Fruit fly (Drosophila melanogaster) whole organism, embryonic: ENCODE results near the gene CG44006.

Experiments used
- Antp ChIP-seq: fragments of 200-800 bp; sonication (Bioruptor generic); optimal IDR thresholded peaks from 3 replicates; lab custom pipeline; 2016; ENCODE audit warnings: missing biosample characterization, missing genetic modification characterization
- Bdp1 ChIP-seq: fragments of 200-800 bp; sonication (Bioruptor generic); optimal IDR thresholded peaks from 3 replicates; lab custom pipeline; 2016; ENCODE audit warnings: missing biosample characterization, missing genetic modification characterization
- CG12071 ChIP-seq: fragments of 200-800 bp; sonication (Bioruptor generic); optimal IDR thresholded peaks from 3 replicates; lab custom pipeline; 2018; ENCODE audit warnings: missing biosample characterization, mild to moderate bottlenecking, missing genetic modification characterization
- CG12942 ChIP-seq: fragments of 200-800 bp; sonication (Bioruptor generic); optimal IDR thresholded peaks from 3 replicates; lab custom pipeline; 2016; ENCODE audit warnings: missing biosample characterization, missing genetic modification characterization
- CG14014 ChIP-seq: fragments of 200-800 bp; sonication (Bioruptor generic); IDR thresholded peaks from 2 replicates; pipeline ENCODE4 v1.3.6; 2022; ENCODE audit warnings: missing biosample characterization, missing genetic modification characterization
- CG15011 ChIP-seq: fragments of 200-800 bp; sonication (Bioruptor generic); optimal IDR thresholded peaks from 3 replicates; lab custom pipeline; 2018; ENCODE audit warnings: missing biosample characterization, mild to moderate bottlenecking, missing genetic modification characterization
- CG1603 ChIP-seq: fragments of 200-800 bp; sonication (Bioruptor generic); optimal IDR thresholded peaks from 2 replicates; lab custom pipeline; 2019; ENCODE audit warnings: missing biosample characterization, mild to moderate bottlenecking, missing genetic modification characterization, moderate library complexity
- CG17568 ChIP-seq: fragments of 200-800 bp; sonication (Bioruptor generic); optimal IDR thresholded peaks from 2 replicates; lab custom pipeline; 2018; ENCODE audit warnings: missing biosample characterization, mild to moderate bottlenecking, missing genetic modification characterization, moderate library complexity
- CG17829 ChIP-seq: fragments of 200-800 bp; optimal IDR thresholded peaks from 2 replicates; lab custom pipeline; 2019; ENCODE audit warnings: missing biosample characterization, mild to moderate bottlenecking, missing genetic modification characterization, moderate library complexity
- CG18262 ChIP-seq: fragments of 200-800 bp; optimal IDR thresholded peaks from 3 replicates; lab custom pipeline; 2019; ENCODE audit warnings: missing biosample characterization, mild to moderate bottlenecking, missing genetic modification characterization, moderate library complexity
- CG18599 ChIP-seq: fragments of 200-800 bp; sonication (Bioruptor generic); optimal IDR thresholded peaks from 3 replicates; lab custom pipeline; 2017; ENCODE audit warnings: missing biosample characterization, missing genetic modification characterization, mild to moderate bottlenecking, moderate library complexity, missing genetic modification reagents
- CG2116 ChIP-seq: fragments of 200-800 bp; sonication (Bioruptor generic); optimal IDR thresholded peaks from 3 replicates; lab custom pipeline; 2018; ENCODE audit warnings: missing biosample characterization, mild to moderate bottlenecking, missing genetic modification characterization
- CG2120 ChIP-seq: fragments of 200-800 bp; sonication (Bioruptor generic); optimal IDR thresholded peaks from 3 replicates; lab custom pipeline; 2016; ENCODE audit warnings: missing biosample characterization, missing genetic modification characterization
- CG3281 ChIP-seq: fragments of 200-800 bp; sonication (Bioruptor generic); optimal IDR thresholded peaks from 3 replicates; lab custom pipeline; 2017; ENCODE audit warnings: missing biosample characterization, mild to moderate bottlenecking, missing genetic modification characterization
- CG34422 ChIP-seq: fragments of 200-800 bp; sonication (Bioruptor generic); IDR thresholded peaks from 3 replicates; pipeline ENCODE4 v1.3.6; 2022; ENCODE audit warnings: missing biosample characterization, missing genetic modification characterization
- CG4820 ChIP-seq: fragments of 200-800 bp; sonication (Bioruptor generic); optimal IDR thresholded peaks from 3 replicates; lab custom pipeline; 2016; ENCODE audit warnings: missing biosample characterization, missing genetic modification characterization
- CG6813 ChIP-seq: fragments of 200-800 bp; sonication (Bioruptor generic); optimal IDR thresholded peaks from 2 replicates; lab custom pipeline; 2017; ENCODE audit warnings: missing biosample characterization, missing genetic modification characterization, mild to moderate bottlenecking, moderate library complexity, missing genetic modification reagents
- CG9215 ChIP-seq: fragments of 200-800 bp; sonication (Bioruptor generic); IDR thresholded peaks from 2 replicates; pipeline ENCODE4 v1.3.6; 2022; ENCODE audit warnings: missing biosample characterization, missing genetic modification characterization
- CG9876 ChIP-seq: fragments of 200-800 bp; sonication (Bioruptor generic); optimal IDR thresholded peaks from 2 replicates; lab custom pipeline; 2016; ENCODE audit warnings: missing biosample characterization, missing genetic modification characterization
- CG9932 ChIP-seq: fragments of 200-800 bp; sonication (Bioruptor generic); IDR thresholded peaks from 2 replicates; pipeline ENCODE4 v1.3.6; 2022; ENCODE audit warnings: missing biosample characterization, missing genetic modification characterization
- CHES-1-like ChIP-seq: fragments of 200-800 bp; sonication (Bioruptor generic); optimal IDR thresholded peaks from 2 replicates; lab custom pipeline; 2016; ENCODE audit warnings: missing biosample characterization, missing genetic modification characterization
- Doc2 ChIP-seq: fragments of 200-800 bp; sonication (Bioruptor generic); IDR thresholded peaks from 2 replicates; pipeline ENCODE4 v1.3.6; 2022; ENCODE audit warnings: missing biosample characterization, missing genetic modification characterization
- Elba2 ChIP-seq: fragments of 200-800 bp; sonication (Bioruptor generic); optimal IDR thresholded peaks from 3 replicates; lab custom pipeline; 2016; ENCODE audit warnings: missing biosample characterization, missing genetic modification characterization
- Fer3 ChIP-seq: fragments of 200-800 bp; sonication (Bioruptor generic); optimal IDR thresholded peaks from 2 replicates; lab custom pipeline; 2018; ENCODE audit warnings: missing biosample characterization, mild to moderate bottlenecking, missing genetic modification characterization, moderate library complexity
- HLH4C ChIP-seq: fragments of 200-800 bp; sonication (Bioruptor generic); IDR thresholded peaks from 3 replicates; pipeline ENCODE4 v1.3.6; 2022; ENCODE audit warnings: missing biosample characterization, missing genetic modification characterization; ENCODE audit not compliant: partially characterized antibody
- Mrtf ChIP-seq: fragments of 200-800 bp; sonication (Bioruptor generic); IDR thresholded peaks from 3 replicates; pipeline ENCODE4 v1.3.6; 2022; ENCODE audit warnings: missing biosample characterization, missing genetic modification characterization
- Myb ChIP-seq: fragments of 200-800 bp; sonication (Bioruptor generic); optimal IDR thresholded peaks from 2 replicates; lab custom pipeline; 2016; ENCODE audit warnings: missing biosample characterization, missing genetic modification characterization
- NFAT ChIP-seq: fragments of 200-800 bp; sonication (Bioruptor generic); IDR thresholded peaks from 2 replicates; pipeline ENCODE4 v1.3.6; 2022; ENCODE audit warnings: missing biosample characterization, missing genetic modification characterization
- NfI ChIP-seq: fragments of 200-800 bp; sonication (Bioruptor generic); optimal IDR thresholded peaks from 3 replicates; lab custom pipeline; 2018; ENCODE audit warnings: missing biosample characterization, mild to moderate bottlenecking, missing genetic modification characterization, moderate library complexity
- PHDP ChIP-seq: fragments of 200-800 bp; sonication (Bioruptor generic); optimal IDR thresholded peaks from 3 replicates; lab custom pipeline; 2018; ENCODE audit warnings: missing biosample characterization, mild to moderate bottlenecking, missing genetic modification characterization, moderate library complexity
- Sox102F ChIP-seq: fragments of 200-800 bp; sonication (Bioruptor generic); optimal IDR thresholded peaks from 2 replicates; lab custom pipeline; 2018; ENCODE audit warnings: missing biosample characterization, mild to moderate bottlenecking, missing genetic modification characterization, moderate library complexity
- Sry-β ChIP-seq: fragments of 200-800 bp; sonication (Bioruptor generic); optimal IDR thresholded peaks from 2 replicates; lab custom pipeline; 2018; ENCODE audit warnings: missing biosample characterization, mild to moderate bottlenecking, missing genetic modification characterization, moderate library complexity
- Vsx1 ChIP-seq: fragments of 200-800 bp; sonication (Bioruptor generic); optimal IDR thresholded peaks from 2 replicates; lab custom pipeline; 2017; ENCODE audit warnings: missing biosample characterization, mild to moderate bottlenecking, missing genetic modification characterization, missing genetic modification reagents
- al ChIP-seq: fragments of 200-800 bp; sonication (Bioruptor generic); IDR thresholded peaks from 2 replicates; pipeline ENCODE4 v1.3.6; 2022; ENCODE audit warnings: missing biosample characterization, missing genetic modification characterization
- ato ChIP-seq: fragments of 200-800 bp; sonication (Bioruptor generic); IDR thresholded peaks from 2 replicates; pipeline ENCODE4 v1.3.6; 2022; ENCODE audit warnings: missing biosample characterization, missing genetic modification characterization; ENCODE audit not compliant: partially characterized antibody
- cato ChIP-seq: fragments of 200-800 bp; sonication (Bioruptor generic); optimal IDR thresholded peaks from 2 replicates; lab custom pipeline; 2016; ENCODE audit warnings: missing biosample characterization, missing genetic modification characterization, borderline replicate concordance
- dan ChIP-seq: fragments of 200-800 bp; sonication (Bioruptor generic); IDR thresholded peaks from 2 replicates; pipeline ENCODE4 v1.3.6; 2022; ENCODE audit warnings: missing biosample characterization, missing genetic modification characterization
- fd64A ChIP-seq: fragments of 200-800 bp; sonication (Bioruptor generic); optimal IDR thresholded peaks from 3 replicates; lab custom pipeline; 2018; ENCODE audit warnings: missing biosample characterization, mild to moderate bottlenecking, missing genetic modification characterization
- fd96Cb ChIP-seq: fragments of 200-800 bp; sonication (Bioruptor generic); optimal IDR thresholded peaks from 2 replicates; lab custom pipeline; 2018; ENCODE audit warnings: missing biosample characterization, mild to moderate bottlenecking, missing genetic modification characterization, moderate library complexity
- ftz-f1 ChIP-seq: fragments of 200-800 bp; sonication (Bioruptor generic); optimal IDR thresholded peaks from 2 replicates; lab custom pipeline; 2016; ENCODE audit warnings: missing biosample characterization, missing genetic modification characterization
- hth ChIP-seq: fragments of >200 bp; optimal IDR thresholded peaks from 2 replicates; lab custom pipeline; 2017; ENCODE audit warnings: inconsistent platforms
- pho ChIP-seq: fragments of 200-800 bp; sonication (Bioruptor generic); optimal IDR thresholded peaks from 2 replicates; lab custom pipeline; 2016; ENCODE audit warnings: missing biosample characterization, missing genetic modification characterization
- prd ChIP-seq, 3 experiments: fragments of >200 bp in 2 of 3; fragments of 200-800 bp in 1 of 3; sonication (Bioruptor generic) in 1 of 3; optimal IDR thresholded peaks in 2 of 3; IDR thresholded peaks in 1 of 3; 2 replicates in 2 of 3; 3 replicates in 1 of 3; pipeline versions ENCODE4 v1.3.6 to Lab custom; 2017 to 2022; ENCODE audit warnings: missing biosample characterization in 1 of 3, missing genetic modification characterization in 1 of 3
- pum ChIP-seq: fragments of 200-800 bp; sonication (Bioruptor generic); optimal IDR thresholded peaks from 2 replicates; lab custom pipeline; 2016; ENCODE audit warnings: missing biosample characterization, missing genetic modification characterization
- tin ChIP-seq: fragments of 200-800 bp; sonication (Bioruptor generic); optimal IDR thresholded peaks from 3 replicates; lab custom pipeline; 2016; ENCODE audit warnings: missing biosample characterization, missing genetic modification characterization
- unpg ChIP-seq: fragments of 200-800 bp; sonication (Bioruptor generic); optimal IDR thresholded peaks from 3 replicates; lab custom pipeline; 2018; ENCODE audit warnings: missing biosample characterization, mild to moderate bottlenecking, missing genetic modification characterization, moderate library complexity
- zen ChIP-seq: fragments of 200-800 bp; sonication (Bioruptor generic); optimal IDR thresholded peaks from 3 replicates; lab custom pipeline; 2018; ENCODE audit warnings: missing biosample characterization, mild to moderate bottlenecking, missing genetic modification characterization, moderate library complexity

The CG44006 gene

dm6 chr3L:18106021-18106944 is 36.3 kb upstream of the CG44006 start, which contains the start of the genes CG13698 and mRpS26 (continued):
- TF ChIP-seq CG17568 (GFP tag; lab: Kevin White, UChicago) (peak; percentile 23), Antp (GFP tag; lab: Kevin White, UChicago) (no peak), Sry-β (peak; percentile 94), zen (peak; percentile 29), cato (GFP tag; lab: Kevin White, UChicago) (no peak), PHDP (tag; lab: Kevin White, UChicago) (peak; percentile 66), Myb (GFP tag; lab: Kevin White, UChicago) (peak; percentile 67), pum (GFP tag; lab: Kevin White, UChicago) (peak; percentile 21), fd96Cb (tag; lab: Kevin White, UChicago) (peak; percentile 60), NfI (GFP tag; lab: Kevin White, UChicago) (peak; percentile 72), ato (GFP tag; lab: Robert Waterston, UW) (0 out of 2 replicates have a peak, but pooled peaks have one; percentile 29), CG9932 (peak; percentile 80), CG9215 (peak; percentile 4; the same call in 1 of the 2 replicates), CG17829 (tag; lab: Kevin White, UChicago) (peak; percentile 71), al (GFP tag; lab: Robert Waterston, UW) (peak; percentile 50), tin (GFP tag; lab: Kevin White, UChicago) (peak; percentile 70), CG4820 (GFP tag; lab: Kevin White, UChicago) (peak; percentile 69), CHES-1-like (GFP tag; lab: Kevin White, UChicago) (peak; percentile 16), Mrtf (GFP tag; lab: Robert Waterston, UW) (peak; percentile 44; the same call in 1 of the 3 replicates), CG18262 (tag; lab: Kevin White, UChicago) (peak; percentile 78), CG34422 (GFP tag; lab: Robert Waterston, UW) (peak; percentile 63; the same call in 1 of the 3 replicates), CG2116 (GFP tag; lab: Kevin White, UChicago) (peak; percentile 96), CG15011 (peak; percentile 60), Elba2 (GFP tag; lab: Kevin White, UChicago) (no peak), Fer3 (tag; lab: Kevin White, UChicago) (peak; percentile 75), dan (GFP tag; lab: Robert Waterston, UW) (no peak), CG3281 (GFP tag; lab: Kevin White, UChicago) (peak; percentile 60), HLH4C (GFP tag; lab: Robert Waterston, UW) (peak; percentile 54), CG9876 (GFP tag; lab: Kevin White, UChicago) (peak; percentile 46), CG6813 (GFP tag; lab: Kevin White, UChicago) (no peak), CG18599 (GFP tag; lab: Kevin White, UChicago) (peak; percentile 82), prd (optimal IDR thresholded peaks at IDR 0.05; lab: Kevin White, UChicago) (no peak), prd (GFP tag; IDR thresholded peaks at IDR 0.05; lab: Robert Waterston, UW) (peak; percentile 75), CG1603 (tag; lab: Kevin White, UChicago) (peak; percentile 30), Doc2 (GFP tag; lab: Robert Waterston, UW) (no peak), Bdp1 (GFP tag; lab: Kevin White, UChicago) (peak; percentile 19), unpg (peak; percentile 67), fd64A (GFP tag; lab: Kevin White, UChicago) (no peak), CG12942 (GFP tag; lab: Kevin White, UChicago) (peak; percentile 65), Sox102F (GFP tag; lab: Kevin White, UChicago) (peak; percentile 72), ftz-f1 (GFP tag; lab: Kevin White, UChicago) (peak; percentile 42), CG14014 (peak; percentile 51; the same call in 1 of the 2 replicates), CG2120 (GFP tag; lab: Kevin White, UChicago) (peak; percentile 77), hth (no peak), NFAT (GFP tag; lab: Robert Waterston, UW) (0 out of 2 replicates have a peak, but pooled peaks have one; percentile 26), Vsx1 (GFP tag; lab: Kevin White, UChicago) (no peak), CG12071 (GFP tag; lab: Kevin White, UChicago) (peak; percentile 3), pho (GFP tag; lab: Kevin White, UChicago) (peak; percentile 15)
